Worm (Caenorhabditis elegans) whole organism, early embryonic: ENCODE data around the gene F45D11.14.
A peak's percentile ranks its signal among the peaks of the same experiment; 100 is the strongest.
"Not testable (repeated sequence)": the region's sequence is repeated elsewhere in the genome, so short reads cannot be mapped to it uniquely, and the experiment has no call there.

ENCODE experiments used
- B0310.2 ChIP-seq: sonication (generic microtip); optimal IDR thresholded peaks from 2 replicates; lab custom pipeline; 2016; ENCODE audit warnings: mild to moderate bottlenecking, missing genetic modification characterization, missing compliant biosample characterization
- F13C5.2 ChIP-seq: sonication (generic microtip); optimal IDR thresholded peaks from 2 replicates; lab custom pipeline; 2017; ENCODE audit warnings: mild to moderate bottlenecking, missing genetic modification characterization, inconsistent platforms, missing compliant biosample characterization
- aly-1 ChIP-seq: sonication (generic microtip); optimal IDR thresholded peaks from 2 replicates; lab custom pipeline; 2016; ENCODE audit warnings: missing genetic modification characterization, missing compliant biosample characterization
- ama-1 ChIP-seq: fragments of 150-350 bp; optimal IDR thresholded peaks from 2 replicates; lab custom pipeline; 2014
- ceh-13 ChIP-seq: fragments of 200-800 bp; sonication (Bioruptor generic); optimal IDR thresholded peaks from 2 replicates; lab custom pipeline; 2018; ENCODE audit warnings: mild to moderate bottlenecking, missing genetic modification characterization, missing compliant biosample characterization
- ets-7 ChIP-seq: sonication (generic microtip); optimal IDR thresholded peaks from 2 replicates; lab custom pipeline; 2016; ENCODE audit warnings: missing genotype, missing genetic modification characterization, missing compliant biosample characterization
- flt-1 ChIP-seq: fragments of 200-800 bp; sonication (Bioruptor generic); IDR thresholded peaks from 2 replicates; pipeline ENCODE4 v1.3.6; 2022; ENCODE audit warnings: missing genetic modification characterization, missing compliant biosample characterization
- hmbx-1 ChIP-seq: sonication (generic microtip); optimal IDR thresholded peaks from 2 replicates; lab custom pipeline; 2016; ENCODE audit warnings: mild to moderate bottlenecking, missing genetic modification characterization, missing compliant biosample characterization
- hmg-4 ChIP-seq: fragments of 200-800 bp; sonication (Bioruptor generic); optimal IDR thresholded peaks from 2 replicates; lab custom pipeline; 2018; ENCODE audit warnings: mild to moderate bottlenecking, missing genetic modification characterization, missing compliant biosample characterization
- hnd-1 ChIP-seq: sonication (generic microtip); optimal IDR thresholded peaks from 2 replicates; lab custom pipeline; 2016; ENCODE audit warnings: missing genetic modification characterization, missing compliant biosample characterization
- pes-1 ChIP-seq: fragments of 200-800 bp; sonication (Bioruptor generic); IDR thresholded peaks from 2 replicates; pipeline ENCODE4 v1.3.6; 2022; ENCODE audit warnings: missing genetic modification reagents, missing genetic modification characterization, missing compliant biosample characterization
- scrt-1 ChIP-seq: fragments of 200-800 bp; sonication (Bioruptor generic); IDR thresholded peaks from 2 replicates; pipeline ENCODE4 v1.3.6; 2022; ENCODE audit warnings: missing genetic modification characterization, missing compliant biosample characterization
- sea-1 ChIP-seq: fragments of 200-800 bp; sonication (Bioruptor generic); conservative IDR thresholded peaks from 2 replicates; pipeline ENCODE4 v1.3.6; 2022; ENCODE audit warnings: missing genetic modification characterization, missing compliant biosample characterization
- tbx-11 ChIP-seq: fragments of 200-800 bp; sonication (Bioruptor generic); IDR thresholded peaks from 2 replicates; pipeline ENCODE4 v1.3.6; 2022; ENCODE audit warnings: missing genetic modification characterization, missing compliant biosample characterization
- tbx-37 ChIP-seq: fragments of 200-800 bp; sonication (Bioruptor generic); conservative IDR thresholded peaks from 2 replicates; pipeline ENCODE4 v1.3.6; 2022; ENCODE audit warnings: missing genetic modification reagents, missing genetic modification characterization, missing compliant biosample characterization
- tra-4 ChIP-seq: sonication (generic microtip); optimal IDR thresholded peaks from 2 replicates; lab custom pipeline; 2017; ENCODE audit warnings: missing genetic modification characterization, missing compliant biosample characterization

F45D11.14 gene

DNA sequence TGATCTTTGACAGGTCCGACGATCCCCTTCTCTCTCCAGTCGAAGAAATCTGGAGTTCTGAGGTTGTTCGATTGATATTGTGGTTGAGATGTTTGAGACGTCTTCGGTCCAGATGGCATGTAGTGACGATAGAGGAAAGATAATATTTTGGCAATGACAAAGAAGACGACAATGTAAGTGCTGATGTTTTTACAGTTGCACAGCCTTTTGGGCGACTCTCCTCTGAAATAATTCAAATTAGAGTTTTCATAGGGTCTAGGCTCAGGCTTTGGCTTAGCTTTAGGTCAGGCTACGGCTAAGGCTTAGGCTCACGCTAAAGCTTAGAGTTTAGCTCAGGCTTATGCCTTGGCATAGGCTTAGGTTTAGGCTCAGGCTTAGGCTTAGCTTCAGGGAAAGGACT is 44.3 kb downstream of the F45D11.14 start, which contains the start of gene C32B5.13:
TSS of gene C32B5.13 (minus strand) at position 101 of the 400 bp plus-strand sequence.
- no peak for TF ChIP-seq ama-1 (lab: Kevin White, UChicago)
- no peak for TF ChIP-seq pes-1 (GFP tag; lab: Robert Waterston, UW)
- no peak for TF ChIP-seq scrt-1 (GFP tag; lab: Robert Waterston, UW)
- no peak for TF ChIP-seq hmg-4 (GFP tag; lab: Kevin White, UChicago)
- TF ChIP-seq ets-7 (tag; lab: Kevin White, UChicago), result no peak
- no peak for TF ChIP-seq F13C5.2 (tag; lab: Kevin White, UChicago)
- no peak for TF ChIP-seq tra-4 (tag; lab: Kevin White, UChicago)
- no peak for TF ChIP-seq tbx-11 (GFP tag; lab: Robert Waterston, UW)
- no peak for TF ChIP-seq hmbx-1 (tag; lab: Kevin White, UChicago)
- no peak for TF ChIP-seq ceh-13 (GFP tag; lab: Kevin White, UChicago)
- TF ChIP-seq hnd-1 (tag; lab: Kevin White, UChicago), result no peak

DNA sequence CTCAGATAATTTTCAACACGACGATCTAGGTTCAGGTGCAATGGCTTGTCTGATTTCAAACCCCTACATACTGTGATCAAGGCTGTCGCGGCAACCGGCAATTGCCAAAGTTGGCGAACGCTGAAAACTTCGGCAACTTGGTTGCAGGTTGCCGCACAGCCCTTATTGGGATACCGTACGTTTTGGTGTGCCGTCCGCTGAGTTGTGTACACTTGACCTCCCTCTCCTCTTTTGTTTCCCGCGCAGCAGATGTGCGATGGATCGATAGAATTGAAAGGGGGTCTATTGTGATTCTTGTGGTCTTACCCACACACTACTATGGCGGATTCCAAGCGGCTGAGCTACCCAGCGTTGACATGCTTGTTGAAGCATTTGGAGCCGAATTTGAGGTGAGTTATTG is 46.1 kb downstream of the F45D11.14 start, which contains the start of the genes C32B5.18 and C32B5.7:
TSS of gene C32B5.18 (plus strand) at position 301 of the 400 bp plus-strand sequence.
TSS of gene C32B5.7 (plus strand) at position 311 of the 400 bp plus-strand sequence.
- TF ChIP-seq hmg-4 (GFP tag; lab: Kevin White, UChicago) (peak; percentile 6), sea-1 (no peak), aly-1 (no peak), hmbx-1 (tag; lab: Kevin White, UChicago) (no peak), B0310.2 (no peak), tbx-11 (GFP tag; lab: Robert Waterston, UW) (no peak)

DNA sequence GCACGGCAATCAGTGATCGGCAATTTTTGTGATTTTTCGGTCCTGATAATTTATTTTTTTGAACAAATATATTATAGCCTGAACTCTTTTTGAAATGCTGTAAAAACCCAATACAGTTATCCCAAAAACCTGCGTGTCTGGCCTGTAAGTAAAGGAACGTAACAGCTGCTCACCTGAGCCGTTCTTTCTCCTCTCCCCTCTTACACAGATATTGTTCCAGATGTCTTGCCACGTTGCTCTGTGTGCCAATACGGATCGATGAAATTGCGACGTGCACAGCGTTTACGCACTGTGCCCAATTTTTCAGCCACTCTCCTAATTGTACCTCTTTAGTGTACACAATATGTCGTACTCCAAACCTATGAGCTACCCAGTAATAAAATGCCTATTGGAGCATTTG is 47.7 kb downstream of the F45D11.14 start, which contains the start of gene sdz-4:
TSS of gene sdz-4 (plus strand) at position 301 of the 400 bp plus-strand sequence.
- TF ChIP-seq ama-1 (lab: Kevin White, UChicago) (no peak), hnd-1 (tag; lab: Kevin White, UChicago) (no peak), aly-1 (no peak), tbx-37 (GFP tag; lab: Robert Waterston, UW) (no peak), sea-1 (no peak), B0310.2 (no peak), tbx-11 (GFP tag; lab: Robert Waterston, UW) (no peak), ets-7 (tag; lab: Kevin White, UChicago) (no peak), flt-1 (GFP tag; lab: Robert Waterston, UW) (no peak), ceh-13 (GFP tag; lab: Kevin White, UChicago) (no peak), scrt-1 (GFP tag; lab: Robert Waterston, UW) (no peak)

DNA sequence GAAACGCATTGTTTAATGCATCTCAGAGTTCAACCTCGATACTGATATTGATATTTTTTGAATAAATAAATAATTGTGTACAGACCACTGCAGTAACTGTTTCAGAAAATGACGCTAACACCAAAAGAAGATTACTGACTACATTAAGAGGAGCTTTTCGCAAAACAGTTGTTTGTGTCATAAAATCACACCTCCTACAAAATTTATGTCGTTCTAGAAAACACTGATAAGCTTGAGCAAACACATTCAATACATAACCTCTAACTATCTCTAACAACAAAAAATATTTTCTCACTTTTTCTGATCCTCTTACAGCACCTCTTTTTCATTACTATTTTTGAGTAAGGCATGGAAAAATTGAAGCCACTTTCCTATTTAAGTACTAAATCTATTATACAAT is 51.6 kb downstream of the F45D11.14 start, which contains the start of gene fbxc-7:
TSS of gene fbxc-7 (plus strand) at position 301 of the 400 bp plus-strand sequence.
- not testable (repeated sequence) for TF ChIP-seq tbx-11 (GFP tag; lab: Robert Waterston, UW); B0310.2; tbx-37 (GFP tag; lab: Robert Waterston, UW)
